Fruit fly (Drosophila melanogaster) whole organism: ENCODE measurements around the gene CG14377.

Experiments used
- CG8478 ChIP-seq: fragments of >200 bp; optimal IDR thresholded peaks from 2 replicates; lab custom pipeline; 2018; ENCODE audit warnings: inconsistent platforms
- psq ChIP-seq: fragments of >200 bp; optimal IDR thresholded peaks from 2 replicates; lab custom pipeline; 2017

dm6 chr3R:13381744-13382435 is 15.7 kb upstream of the CG14377 start, which contains the start of the genes mRpS21 and Droj2:
- TF ChIP-seq psq = no peak
- TF ChIP-seq CG8478 (lab: Kevin White, UChicago) = no peak
